Worm (Caenorhabditis elegans) whole organism, young adult: ENCODE results near the gene gpa-7.

Experiments
- B0019.2 ChIP-seq: fragments of 200-800 bp; sonication (Bioruptor generic); conservative IDR thresholded peaks from 2 replicates; pipeline ENCODE4 v1.3.6; 2022; ENCODE audit warnings: missing genetic modification reagents, missing genetic modification characterization, missing compliant biosample characterization
- B0035.1 ChIP-seq: sonication (generic microtip); optimal IDR thresholded peaks from 2 replicates; lab custom pipeline; 2016; ENCODE audit warnings: missing genetic modification characterization, mild to moderate bottlenecking, missing compliant biosample characterization, missing genotype, missing genetic modification reagents
- B0336.3 ChIP-seq: fragments of 200-800 bp; sonication (Bioruptor generic); IDR thresholded peaks from 2 replicates; pipeline ENCODE4 v1.3.6; 2022; ENCODE audit warnings: missing genetic modification characterization, missing compliant biosample characterization
- C06A6.2 ChIP-seq: fragments of 200-800 bp; sonication (Bioruptor generic); conservative IDR thresholded peaks from 2 replicates; pipeline ENCODE4 v1.3.6; 2022; ENCODE audit warnings: missing genetic modification characterization, missing compliant biosample characterization
- F57C9.4 ChIP-seq: sonication (generic microtip); optimal IDR thresholded peaks from 2 replicates; lab custom pipeline; 2017; ENCODE audit warnings: mild to moderate bottlenecking, missing genetic modification characterization, missing compliant biosample characterization
- K11D2.4 ChIP-seq: fragments of 200-800 bp; sonication (Bioruptor generic); IDR thresholded peaks from 2 replicates; pipeline ENCODE4 v1.3.6; 2022; ENCODE audit warnings: missing genetic modification reagents, missing genetic modification characterization, missing compliant biosample characterization
- T07F8.4 ChIP-seq: sonication (generic microtip); optimal IDR thresholded peaks from 2 replicates; lab custom pipeline; 2016; ENCODE audit warnings: mild to moderate bottlenecking, missing genetic modification characterization, moderate library complexity, missing compliant biosample characterization
- T26A5.8 ChIP-seq: sonication (generic microtip); optimal IDR thresholded peaks from 2 replicates; lab custom pipeline; 2016; ENCODE audit warnings: missing genetic modification characterization, missing compliant biosample characterization
- Y79H2A.3 ChIP-seq: fragments of 200-800 bp; sonication (Bioruptor generic); conservative IDR thresholded peaks from 2 replicates; pipeline ENCODE4 v1.3.6; 2022; ENCODE audit warnings: missing genetic modification reagents, missing genetic modification characterization, missing compliant biosample characterization
- Y95B8A.8 ChIP-seq: fragments of 200-800 bp; sonication (Bioruptor generic); IDR thresholded peaks from 2 replicates; pipeline ENCODE4 v1.3.6; 2022; ENCODE audit warnings: missing genetic modification reagents, missing genetic modification characterization, missing compliant biosample characterization
- athp-1 ChIP-seq: sonication (generic microtip); optimal IDR thresholded peaks from 2 replicates; lab custom pipeline; 2017; ENCODE audit warnings: mild to moderate bottlenecking, missing genetic modification characterization, missing compliant biosample characterization
- attf-3 ChIP-seq: fragments of 200-800 bp; sonication (Bioruptor generic); conservative IDR thresholded peaks from 2 replicates; pipeline ENCODE4 v1.3.6; 2022; ENCODE audit warnings: missing genetic modification reagents, missing genetic modification characterization, missing compliant biosample characterization
- attf-6 ChIP-seq: fragments of 200-800 bp; sonication (Bioruptor generic); IDR thresholded peaks from 2 replicates; pipeline ENCODE4 v1.3.6; 2022; ENCODE audit warnings: missing genetic modification reagents, missing genetic modification characterization, missing compliant biosample characterization
- bed-1 ChIP-seq: fragments of 200-800 bp; sonication (Bioruptor generic); IDR thresholded peaks from 2 replicates; pipeline ENCODE4 v1.3.6; 2022; ENCODE audit warnings: missing genetic modification reagents, missing genetic modification characterization, missing compliant biosample characterization
- bed-2 ChIP-seq: fragments of 200-800 bp; sonication (Bioruptor generic); IDR thresholded peaks from 2 replicates; pipeline ENCODE4 v1.3.6; 2022; ENCODE audit warnings: missing genetic modification reagents, missing genetic modification characterization, missing compliant biosample characterization
- egrh-3 ChIP-seq: fragments of 200-800 bp; sonication (Bioruptor generic); IDR thresholded peaks from 2 replicates; pipeline ENCODE4 v1.3.6; 2022; ENCODE audit warnings: missing genetic modification reagents, missing genetic modification characterization, missing compliant biosample characterization
- ekl-4 ChIP-seq: fragments of 200-800 bp; sonication (Bioruptor generic); IDR thresholded peaks from 2 replicates; pipeline ENCODE4 v1.3.6; 2022; ENCODE audit warnings: missing genetic modification reagents, missing genetic modification characterization, missing compliant biosample characterization
- hlh-26 ChIP-seq: fragments of 200-800 bp; sonication (Bioruptor generic); conservative IDR thresholded peaks from 2 replicates; pipeline ENCODE4 v1.3.6; 2022; ENCODE audit warnings: missing genetic modification reagents, missing genetic modification characterization, missing compliant biosample characterization
- hmg-1.2 ChIP-seq: fragments of 200-800 bp; sonication (Bioruptor generic); IDR thresholded peaks from 2 replicates; pipeline ENCODE4 v1.3.6; 2022; ENCODE audit warnings: missing genetic modification reagents, missing genetic modification characterization, missing compliant biosample characterization
- let-607 ChIP-seq, 2 experiments: fragments of 200-800 bp in 1 of 2; sonication (Bioruptor generic) in 1 of 2; sonication (generic microtip) in 1 of 2; optimal IDR thresholded peaks; 2 replicates each; lab custom pipeline; 2016 to 2018; ENCODE audit warnings: mild to moderate bottlenecking in 2 of 2, missing compliant biosample characterization in 2 of 2, missing genetic modification characterization in 2 of 2, moderate library complexity in 2 of 2, missing genotype in 1 of 2
- madf-6 ChIP-seq: fragments of 200-800 bp; sonication (Bioruptor generic); IDR thresholded peaks from 2 replicates; pipeline ENCODE4 v1.3.6; 2022; ENCODE audit warnings: missing genetic modification reagents, missing genetic modification characterization, missing compliant biosample characterization
- nfya-1 ChIP-seq: sonication (generic microtip); optimal IDR thresholded peaks from 2 replicates; lab custom pipeline; 2017; ENCODE audit warnings: antibody characterized with exemption, missing compliant biosample characterization, missing genetic modification characterization, borderline replicate concordance; ENCODE audit not compliant: insufficient read depth
- nhr-120 ChIP-seq: fragments of 200-800 bp; sonication (Bioruptor generic); IDR thresholded peaks from 2 replicates; pipeline ENCODE4 v1.3.6; 2022; ENCODE audit warnings: missing genetic modification characterization, missing compliant biosample characterization
- nhr-80 ChIP-seq: sonication (generic microtip); optimal IDR thresholded peaks from 2 replicates; lab custom pipeline; 2016; ENCODE audit warnings: missing genetic modification characterization, missing compliant biosample characterization
- pbrm-1 ChIP-seq: fragments of 200-800 bp; sonication (Bioruptor generic); IDR thresholded peaks from 2 replicates; pipeline ENCODE4 v1.3.6; 2022; ENCODE audit warnings: missing genetic modification reagents, missing genetic modification characterization, missing compliant biosample characterization
- repo-1 ChIP-seq: sonication (generic microtip); optimal IDR thresholded peaks from 2 replicates; lab custom pipeline; 2017; ENCODE audit warnings: mild to moderate bottlenecking, missing genetic modification characterization, missing compliant biosample characterization
- rpc-1 ChIP-seq, 2 experiments: fragments of 150-350 bp in 1 of 2; sonication (generic microtip) in 1 of 2; optimal IDR thresholded peaks; 2 replicates each; lab custom pipeline; 2014 to 2018; ENCODE audit warnings: missing biosample characterization in 1 of 2, missing genetic modification characterization in 1 of 2, missing genetic modification reagents in 1 of 2, missing genotype in 1 of 2
- snpc-3.4 ChIP-seq: sonication (generic microtip); optimal IDR thresholded peaks from 2 replicates; lab custom pipeline; 2017; ENCODE audit warnings: missing genetic modification characterization, mild to moderate bottlenecking, missing compliant biosample characterization, antibody characterized with exemption, moderate library complexity, missing genotype, missing genetic modification reagents
- zim-3 ChIP-seq: sonication (generic microtip); optimal IDR thresholded peaks from 2 replicates; lab custom pipeline; 2017; ENCODE audit warnings: mild to moderate bottlenecking, missing genetic modification characterization, moderate library complexity, missing compliant biosample characterization
- ztf-22 ChIP-seq: fragments of 200-800 bp; sonication (Bioruptor generic); optimal IDR thresholded peaks from 2 replicates; lab custom pipeline; 2018; ENCODE audit warnings: mild to moderate bottlenecking, missing genetic modification characterization, moderate library complexity, missing compliant biosample characterization

gpa-7 gene

DNA sequence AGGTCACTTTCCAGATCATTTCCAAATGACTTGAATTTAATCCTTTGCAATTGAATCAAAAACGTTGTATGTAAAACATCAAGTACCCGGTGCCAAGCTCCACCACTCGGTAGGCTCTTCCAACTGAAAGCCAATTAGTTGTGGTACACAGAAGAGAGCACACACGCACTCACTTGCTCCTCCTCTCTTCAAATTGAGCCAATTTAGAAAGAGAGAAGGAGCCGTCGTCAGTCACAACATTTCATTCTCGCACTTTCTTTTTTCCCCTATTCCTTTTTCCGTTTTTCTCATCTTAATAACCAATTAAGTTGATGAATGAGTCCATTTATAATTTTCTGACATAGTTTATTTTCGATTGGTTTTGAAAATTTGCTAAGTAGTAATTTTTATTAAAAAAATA, 5.6 kb upstream of the gpa-7 start:
- TF ChIP-seq B0336.3 (GFP tag; lab: Robert Waterston, UW) (no peak), B0035.1 (no peak), rpc-1 (optimal IDR thresholded peaks at IDR 0.05; lab: Kevin White, UChicago) (no peak), rpc-1 (tag; optimal IDR thresholded peaks at IDR 0.05; lab: Kevin White, UChicago) (no peak), Y95B8A.8 (GFP tag; lab: Robert Waterston, UW) (no peak), ekl-4 (GFP tag; lab: Robert Waterston, UW) (no peak), let-607 (tag; optimal IDR thresholded peaks at IDR 0.05; lab: Kevin White, UChicago) (no peak), athp-1 (no peak), egrh-3 (GFP tag; lab: Robert Waterston, UW) (no peak), nhr-120 (GFP tag; lab: Robert Waterston, UW) (no peak), F57C9.4 (tag; lab: Kevin White, UChicago) (no peak), attf-3 (GFP tag; lab: Robert Waterston, UW) (no peak)

ce11 chrIV:10409377-10409776, 5.6 kb downstream of the gpa-7 start, which contains the start of gene rfk-1:
Gene rfk-1, minus strand, starts transcription at chrIV:10409477.
- no peak for TF ChIP-seq Y79H2A.3
- TF ChIP-seq pbrm-1 (GFP tag; lab: Robert Waterston, UW) = no peak
- TF ChIP-seq bed-2 (GFP tag; lab: Robert Waterston, UW) = no peak
- no peak for TF ChIP-seq hlh-26 (GFP tag; lab: Robert Waterston, UW)
- no peak for TF ChIP-seq K11D2.4
- no peak for TF ChIP-seq ztf-22 (GFP tag; lab: Kevin White, UChicago)
- no peak for TF ChIP-seq attf-6 (GFP tag; lab: Robert Waterston, UW)
- no peak for TF ChIP-seq repo-1 (tag; lab: Kevin White, UChicago)

ce11 chrIV:10413828-10414227, 10.0 kb downstream of the gpa-7 start, which contains the start of gene R10H10.7:
Gene R10H10.7, minus strand, starts transcription at chrIV:10413928.
- TF ChIP-seq B0019.2 (GFP tag; lab: Robert Waterston, UW) (no peak), let-607 (tag; optimal IDR thresholded peaks at IDR 0.05; lab: Kevin White, UChicago) (no peak), nfya-1 (tag; lab: Kevin White, UChicago) (no peak), zim-3 (tag; lab: Kevin White, UChicago) (no peak), C06A6.2 (GFP tag; lab: Robert Waterston, UW) (no peak), snpc-3.4 (tag; lab: Kevin White, UChicago) (no peak), bed-1 (GFP tag; lab: Robert Waterston, UW) (no peak)
- TF ChIP-seq, all 124 proteins: peak for 0

ce11 chrIV:10417781-10418180, 14.0 kb downstream of the gpa-7 start, which contains the start of gene F13B12.6:
Gene F13B12.6, minus strand, starts transcription at chrIV:10417881.
- no peak for TF ChIP-seq madf-6

DNA sequence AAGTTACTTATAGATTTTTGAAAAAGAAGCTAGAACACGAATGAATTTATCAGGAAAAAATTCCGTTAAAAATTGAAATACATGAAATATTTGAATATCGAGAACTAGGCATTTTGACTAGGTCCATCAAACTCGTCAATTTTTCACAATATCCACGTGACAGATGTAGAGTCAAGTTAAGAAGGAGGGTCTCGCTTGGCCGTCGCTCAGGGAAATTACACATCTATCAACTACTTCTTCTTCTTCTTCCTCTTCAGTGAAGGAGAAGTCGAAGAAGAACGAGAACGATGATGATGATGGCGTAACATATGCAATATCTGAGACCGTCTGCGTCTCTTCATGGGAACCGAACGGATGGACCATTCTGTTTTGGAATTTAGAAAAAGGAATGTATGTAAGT, 16.1 kb downstream of the gpa-7 start:
- TF ChIP-seq T26A5.8 (tag; lab: Kevin White, UChicago) (no peak), hmg-1.2 (GFP tag; lab: Robert Waterston, UW) (peak; percentile 33; the same call in 1 of the 2 replicates)

- TF ChIP-seq nhr-80 (tag; lab: Kevin White, UChicago) (peak; percentile 86), T07F8.4 (tag; lab: Kevin White, UChicago) (no peak)
Measured at ce11 chrIV:10420440-10420839, 16.6 kb downstream of the gpa-7 start.
